Worm (Caenorhabditis elegans): ENCODE results near the gene srz-10.

The srz-10 gene

ce11 chrV:15309011-15309410 lies at the start of gene srz-10:
TSS of gene srz-10 (minus strand) at chrV:15309098.
- TF ChIP-seq nhr-84 (tag; optimal IDR thresholded peaks at IDR 0.05) (no peak), nhr-47 (tag; optimal IDR thresholded peaks at IDR 0.05) (peak; percentile 42), nhr-71 (tag; optimal IDR thresholded peaks at IDR 0.05) (peak; percentile 47), hlh-4 (tag; optimal IDR thresholded peaks at IDR 0.05) (peak; percentile 98), fkh-8 (tag; optimal IDR thresholded peaks at IDR 0.05) (peak; percentile 64), ztf-11 (tag; optimal IDR thresholded peaks at IDR 0.05) (no peak)

- peak; percentile 55 for TF ChIP-seq pqm-1 (tag; optimal IDR thresholded peaks at IDR 0.05)
- TF ChIP-seq nhr-20 (tag; optimal IDR thresholded peaks at IDR 0.05): peak; percentile 63
- TF ChIP-seq pax-3 (tag; optimal IDR thresholded peaks at IDR 0.05): peak; percentile 67
- peak; percentile 98 for TF ChIP-seq elt-2 (tag; optimal IDR thresholded peaks at IDR 0.05)
- peak in 1 of 2 experiments; percentile 42 for TF ChIP-seq lin-35 (GFP tag; optimal IDR thresholded peaks at IDR 0.05)
- TF ChIP-seq elt-3 (tag; optimal IDR thresholded peaks at IDR 0.05): no peak
- no peak for TF ChIP-seq efl-1 (optimal IDR thresholded peaks at IDR 0.05)
- peak in 1 of 2 experiments; percentile 44 for TF ChIP-seq efl-1 (GFP tag; optimal IDR thresholded peaks at IDR 0.05 in 1 of 2)
- TF ChIP-seq ztf-4 (tag; optimal IDR thresholded peaks at IDR 0.05): no peak
Measured at ce11 chrV:15354648-15355047, 45.8 kb upstream of the srz-10 start, which contains the start of gene C29F3.7. TSS of gene C29F3.7 (plus strand) at chrV:15354901.

- TF ChIP-seq aly-2 (tag; optimal IDR thresholded peaks at IDR 0.05) (no peak), tlp-1 (tag; optimal IDR thresholded peaks at IDR 0.05) (no peak), sup-37 (GFP tag; optimal IDR thresholded peaks at IDR 0.05) (no peak), nhr-84 (tag; optimal IDR thresholded peaks at IDR 0.05) (no peak), unc-98 (GFP tag; IDR thresholded peaks at IDR 0.05) (no peak), zip-4 (GFP tag; optimal IDR thresholded peaks at IDR 0.05) (no peak), jun-1 (tag; optimal IDR thresholded peaks at IDR 0.05) (no peak), mdl-1 (tag; optimal IDR thresholded peaks at IDR 0.05) (no peak), lin-14 (GFP tag; optimal IDR thresholded peaks at IDR 0.05) (no peak), ztf-4 (tag; optimal IDR thresholded peaks at IDR 0.05) (no peak), sptf-1 (tag; optimal IDR thresholded peaks at IDR 0.05) (no peak), sox-4 (tag; optimal IDR thresholded peaks at IDR 0.05) (no peak), C34B4.2 (tag; optimal IDR thresholded peaks at IDR 0.05) (no peak), tbx-2 (tag; optimal IDR thresholded peaks at IDR 0.05) (no peak), elt-2 (tag; optimal IDR thresholded peaks at IDR 0.05) (no peak), alr-1 (tag; optimal IDR thresholded peaks at IDR 0.05; ENCODE audit: borderline replicate concordance) (no peak)
Measured at ce11 chrV:15352376-15352775, 43.5 kb upstream of the srz-10 start, which contains the start of gene srx-58. TSS of gene srx-58 (plus strand) at chrV:15352676.

- no peak for TF ChIP-seq rnt-1 (tag; optimal IDR thresholded peaks at IDR 0.05)
- no peak for TF ChIP-seq isw-1 (GFP tag; IDR thresholded peaks at IDR 0.05)
- no peak for TF ChIP-seq grh-1 (GFP tag; IDR thresholded peaks at IDR 0.05)
- no peak for TF ChIP-seq ama-1 (optimal IDR thresholded peaks at IDR 0.05)
- TF ChIP-seq nhr-85 (tag): no peak
- TF ChIP-seq lin-13 (GFP tag; optimal IDR thresholded peaks at IDR 0.05): no peak
- TF ChIP-seq fkh-8 (tag; optimal IDR thresholded peaks at IDR 0.05): no peak
- TF ChIP-seq hpl-2 (GFP tag; optimal IDR thresholded peaks at IDR 0.05): no peak
- TF ChIP-seq Y116A8C.19 (tag; optimal IDR thresholded peaks at IDR 0.05; ENCODE audit: borderline replicate concordance): no peak
- TF ChIP-seq ceh-88 (GFP tag; IDR thresholded peaks at IDR 0.05): no peak
Measured at ce11 chrV:15350615-15351014, 41.7 kb upstream of the srz-10 start, which contains the start of gene clec-231. TSS of gene clec-231 (minus strand) at chrV:15350715.

Measured in whole organism, L1 larva.